Fruit fly (Drosophila melanogaster) whole organism, embryonic: ENCODE data around the gene CG1143.

Experiments
- B-H1 ChIP-seq: fragments of 200-800 bp; sonication (Bioruptor generic); IDR thresholded peaks from 3 replicates; pipeline ENCODE4 v1.3.6; 2022; ENCODE audit warnings: missing biosample characterization, missing genetic modification characterization
- CG10543 ChIP-seq: fragments of 200-800 bp; sonication (Bioruptor generic); optimal IDR thresholded peaks from 3 replicates; lab custom pipeline; 2017; ENCODE audit warnings: missing biosample characterization, mild to moderate bottlenecking, missing genetic modification characterization, moderate library complexity
- CG12391 ChIP-seq: fragments of 200-800 bp; sonication (Bioruptor generic); optimal IDR thresholded peaks from 3 replicates; lab custom pipeline; 2018; ENCODE audit warnings: missing biosample characterization, mild to moderate bottlenecking, missing genetic modification characterization, moderate library complexity
- CG12744 ChIP-seq: fragments of 200-800 bp; sonication (Bioruptor generic); optimal IDR thresholded peaks from 2 replicates; lab custom pipeline; 2016; ENCODE audit warnings: missing biosample characterization, missing genetic modification characterization
- CG12769 ChIP-seq: fragments of 200-800 bp; sonication (Bioruptor generic); optimal IDR thresholded peaks from 2 replicates; lab custom pipeline; 2019; ENCODE audit warnings: missing biosample characterization, mild to moderate bottlenecking, missing genetic modification characterization, moderate library complexity
- CG13624 ChIP-seq: fragments of 200-800 bp; sonication (Bioruptor generic); optimal IDR thresholded peaks from 2 replicates; lab custom pipeline; 2016; ENCODE audit warnings: missing biosample characterization, missing genetic modification characterization
- CG1529 ChIP-seq: fragments of 200-800 bp; sonication (Bioruptor generic); optimal IDR thresholded peaks from 3 replicates; lab custom pipeline; 2018; ENCODE audit warnings: missing biosample characterization, missing genetic modification characterization
- CG15601 ChIP-seq: fragments of 200-800 bp; sonication (Bioruptor generic); optimal IDR thresholded peaks from 3 replicates; lab custom pipeline; 2019; ENCODE audit warnings: missing biosample characterization, mild to moderate bottlenecking, missing genetic modification characterization, moderate library complexity
- CG2199 ChIP-seq: fragments of 200-800 bp; sonication (Bioruptor generic); IDR thresholded peaks from 3 replicates; pipeline ENCODE4 v1.3.6; 2022; ENCODE audit warnings: missing biosample characterization, missing genetic modification characterization
- CG3065 ChIP-seq: fragments of 200-800 bp; sonication (Bioruptor generic); optimal IDR thresholded peaks from 2 replicates; lab custom pipeline; 2016; ENCODE audit warnings: missing biosample characterization, missing genetic modification characterization
- CG31224 ChIP-seq: fragments of 200-800 bp; sonication (Bioruptor generic); IDR thresholded peaks from 2 replicates; pipeline ENCODE4 v1.3.6; 2022; ENCODE audit warnings: missing biosample characterization, missing genetic modification characterization
- CG34422 ChIP-seq: fragments of 200-800 bp; sonication (Bioruptor generic); IDR thresholded peaks from 3 replicates; pipeline ENCODE4 v1.3.6; 2022; ENCODE audit warnings: missing biosample characterization, missing genetic modification characterization
- CG4730 ChIP-seq: fragments of 200-800 bp; sonication (Bioruptor generic); IDR thresholded peaks from 2 replicates; pipeline ENCODE4 v1.3.6; 2022; ENCODE audit warnings: missing biosample characterization, missing genetic modification characterization
- CG8089 ChIP-seq: fragments of 200-800 bp; sonication (Bioruptor generic); optimal IDR thresholded peaks from 3 replicates; lab custom pipeline; 2016; ENCODE audit warnings: missing biosample characterization, missing genetic modification characterization
- CG8290 ChIP-seq, 3 experiments: fragments of 200-800 bp; sonication (Bioruptor generic); optimal IDR thresholded peaks; 2 replicates each; lab custom pipeline; 2016 to 2019; ENCODE audit warnings: missing biosample characterization in 3 of 3, missing genetic modification characterization in 3 of 3, mild to moderate bottlenecking in 2 of 3, moderate library complexity in 1 of 3
- CG9437 ChIP-seq: fragments of 200-800 bp; sonication (Bioruptor generic); optimal IDR thresholded peaks from 2 replicates; lab custom pipeline; 2018; ENCODE audit warnings: missing biosample characterization, mild to moderate bottlenecking, missing genetic modification characterization
- CG9876 ChIP-seq: fragments of 200-800 bp; sonication (Bioruptor generic); optimal IDR thresholded peaks from 2 replicates; lab custom pipeline; 2016; ENCODE audit warnings: missing biosample characterization, missing genetic modification characterization
- CG9932 ChIP-seq: fragments of 200-800 bp; sonication (Bioruptor generic); IDR thresholded peaks from 2 replicates; pipeline ENCODE4 v1.3.6; 2022; ENCODE audit warnings: missing biosample characterization, missing genetic modification characterization
- Dll ChIP-seq: fragments of 200-800 bp; sonication (Bioruptor generic); IDR thresholded peaks from 4 replicates; pipeline ENCODE4 v1.3.6; 2022; ENCODE audit warnings: missing biosample characterization, missing genetic modification characterization; ENCODE audit not compliant: partially characterized antibody
- E2f1 ChIP-seq: fragments of 200-800 bp; sonication (Bioruptor generic); IDR thresholded peaks from 2 replicates; pipeline ENCODE4 v1.3.6; 2022; ENCODE audit warnings: missing biosample characterization, missing genetic modification characterization
- Ets97D ChIP-seq: fragments of 200-800 bp; sonication (Bioruptor generic); optimal IDR thresholded peaks from 3 replicates; lab custom pipeline; 2016; ENCODE audit warnings: missing biosample characterization, missing genetic modification characterization
- GATAe ChIP-seq: fragments of 200-800 bp; sonication (Bioruptor generic); conservative IDR thresholded peaks from 2 replicates; pipeline ENCODE4 v1.3.6; 2022; ENCODE audit warnings: missing biosample characterization, missing genetic modification characterization
- Hand ChIP-seq: fragments of 200-800 bp; sonication (Bioruptor generic); optimal IDR thresholded peaks from 2 replicates; lab custom pipeline; 2017; ENCODE audit warnings: mild to moderate bottlenecking, missing biosample characterization, missing genetic modification reagents, missing genetic modification characterization
- Hr3 ChIP-seq: fragments of 200-800 bp; sonication (Bioruptor generic); optimal IDR thresholded peaks from 3 replicates; lab custom pipeline; 2016; ENCODE audit warnings: missing biosample characterization, missing genetic modification characterization
- Hr51 ChIP-seq, 2 experiments: fragments of 200-800 bp; sonication (Bioruptor generic); optimal IDR thresholded peaks; 2 replicates in 1 of 2; 3 replicates in 1 of 2; lab custom pipeline; 2016 to 2018; ENCODE audit warnings: missing biosample characterization in 2 of 2, missing genetic modification characterization in 2 of 2, mild to moderate bottlenecking in 1 of 2, moderate library complexity in 1 of 2
- Kr ChIP-seq: fragments of 200-800 bp; sonication (Bioruptor generic); optimal IDR thresholded peaks from 2 replicates; lab custom pipeline; 2017; ENCODE audit warnings: missing biosample characterization, mild to moderate bottlenecking, missing genetic modification characterization
- Ptx1 ChIP-seq: fragments of 200-800 bp; sonication (Bioruptor generic); IDR thresholded peaks from 2 replicates; pipeline ENCODE4 v1.3.6; 2022; ENCODE audit warnings: missing biosample characterization, missing genetic modification characterization
- Ravus ChIP-seq: fragments of 200-800 bp; sonication (Bioruptor generic); IDR thresholded peaks from 2 replicates; pipeline ENCODE4 v1.3.6; 2022; ENCODE audit warnings: missing biosample characterization, missing genetic modification characterization
- Sry-β ChIP-seq: fragments of 200-800 bp; sonication (Bioruptor generic); optimal IDR thresholded peaks from 2 replicates; lab custom pipeline; 2018; ENCODE audit warnings: missing biosample characterization, mild to moderate bottlenecking, missing genetic modification characterization, moderate library complexity
- Ssrp ChIP-seq: fragments of 200-800 bp; sonication (Bioruptor generic); optimal IDR thresholded peaks from 2 replicates; lab custom pipeline; 2018; ENCODE audit warnings: missing biosample characterization, mild to moderate bottlenecking, missing genetic modification characterization, moderate library complexity
- Vsx1 ChIP-seq: fragments of 200-800 bp; sonication (Bioruptor generic); optimal IDR thresholded peaks from 2 replicates; lab custom pipeline; 2017; ENCODE audit warnings: missing biosample characterization, mild to moderate bottlenecking, missing genetic modification characterization, missing genetic modification reagents
- ash1 ChIP-seq: fragments of 200-800 bp; sonication (Bioruptor generic); optimal IDR thresholded peaks from 2 replicates; lab custom pipeline; 2018; ENCODE audit warnings: missing biosample characterization, mild to moderate bottlenecking, missing genetic modification characterization
- en ChIP-seq: fragments of 200-800 bp; sonication (Bioruptor generic); optimal IDR thresholded peaks from 2 replicates; lab custom pipeline; 2016; ENCODE audit warnings: missing biosample characterization, missing genetic modification characterization
- fru ChIP-seq: fragments of >200 bp; optimal IDR thresholded peaks from 2 replicates; lab custom pipeline; 2017
- hkb ChIP-seq, 2 experiments: fragments of 200-800 bp in 1 of 2; fragments of >200 bp in 1 of 2; sonication (Bioruptor generic) in 1 of 2; IDR thresholded peaks in 1 of 2; optimal IDR thresholded peaks in 1 of 2; 2 replicates each; pipeline versions ENCODE4 v1.3.6 to Lab custom; 2017 to 2022; ENCODE audit warnings: missing biosample characterization in 1 of 2, missing genetic modification characterization in 1 of 2
- inv ChIP-seq: fragments of 200-800 bp; sonication (Bioruptor generic); IDR thresholded peaks from 2 replicates; pipeline ENCODE4 v1.3.6; 2022; ENCODE audit warnings: missing biosample characterization, missing genetic modification characterization; ENCODE audit not compliant: partially characterized antibody
- lola ChIP-seq, 3 experiments: fragments of >200 bp in 2 of 3; fragments of 200-800 bp in 1 of 3; sonication (Bioruptor generic) in 1 of 3; optimal IDR thresholded peaks; 2 replicates each; lab custom pipeline; 2017 to 2019; ENCODE audit warnings: missing biosample characterization in 3 of 3, missing genetic modification characterization in 3 of 3, mild to moderate bottlenecking in 1 of 3, moderate library complexity in 1 of 3
- nmo ChIP-seq: fragments of 200-800 bp; sonication (Bioruptor generic); optimal IDR thresholded peaks from 2 replicates; lab custom pipeline; 2018; ENCODE audit warnings: missing biosample characterization, mild to moderate bottlenecking, missing genetic modification characterization, moderate library complexity
- pfk ChIP-seq: fragments of 200-800 bp; sonication (Bioruptor generic); optimal IDR thresholded peaks from 2 replicates; lab custom pipeline; 2018; ENCODE audit warnings: missing biosample characterization, mild to moderate bottlenecking, missing genetic modification characterization, moderate library complexity
- prd ChIP-seq, 3 experiments: fragments of >200 bp in 2 of 3; fragments of 200-800 bp in 1 of 3; sonication (Bioruptor generic) in 1 of 3; optimal IDR thresholded peaks in 2 of 3; IDR thresholded peaks in 1 of 3; 2 replicates in 2 of 3; 3 replicates in 1 of 3; pipeline versions ENCODE4 v1.3.6 to Lab custom; 2017 to 2022; ENCODE audit warnings: missing biosample characterization in 1 of 3, missing genetic modification characterization in 1 of 3
- sna ChIP-seq: fragments of 200-800 bp; sonication (Bioruptor generic); IDR thresholded peaks from 2 replicates; pipeline ENCODE4 v1.3.6; 2022; ENCODE audit warnings: missing biosample characterization, missing genetic modification characterization; ENCODE audit not compliant: partially characterized antibody
- tgo ChIP-seq: fragments of 200-800 bp; sonication (Bioruptor generic); IDR thresholded peaks from 3 replicates; pipeline ENCODE4 v1.3.6; 2022; ENCODE audit warnings: missing biosample characterization, missing genetic modification characterization
- tin ChIP-seq: fragments of 200-800 bp; sonication (Bioruptor generic); optimal IDR thresholded peaks from 3 replicates; lab custom pipeline; 2016; ENCODE audit warnings: missing biosample characterization, missing genetic modification characterization
- tx ChIP-seq: fragments of 200-800 bp; sonication (Bioruptor generic); optimal IDR thresholded peaks from 2 replicates; lab custom pipeline; 2016; ENCODE audit warnings: missing biosample characterization, missing genetic modification characterization
- zen2 ChIP-seq: fragments of 200-800 bp; sonication (Bioruptor generic); IDR thresholded peaks from 3 replicates; pipeline ENCODE4 v1.3.6; 2022; ENCODE audit warnings: missing biosample characterization, missing genetic modification characterization; ENCODE audit not compliant: partially characterized antibody
- zf30C ChIP-seq: fragments of 200-800 bp; sonication (Bioruptor generic); optimal IDR thresholded peaks from 3 replicates; lab custom pipeline; 2018; ENCODE audit warnings: missing biosample characterization, mild to moderate bottlenecking, missing genetic modification characterization

Gene CG1143

dm6 chr3L:2634929-2635799 lies 10.0 kb upstream of the CG1143 start (continued):
- TF ChIP-seq tx (GFP tag; lab: Kevin White, UChicago) (peak; percentile 55), Ptx1 (peak; percentile 64), tin (GFP tag; lab: Kevin White, UChicago) (peak; percentile 69), fru (lab: Kevin White, UChicago) (no peak), en (GFP tag; lab: Kevin White, UChicago) (peak; percentile 77), CG12769 (peak; percentile 75), inv (peak; percentile 71), CG12391 (peak; percentile 77), CG9876 (GFP tag; lab: Kevin White, UChicago) (peak; percentile 41), CG15601 (tag; lab: Kevin White, UChicago) (peak; percentile 73), Vsx1 (GFP tag; lab: Kevin White, UChicago) (peak; percentile 86), B-H1 (GFP tag; lab: Robert Waterston, UW) (peak; percentile 58; the same call in 2 of the 3 replicates), sna (GFP tag; lab: Robert Waterston, UW) (peak; percentile 41; the same call in 1 of the 2 replicates), CG8089 (GFP tag; lab: Kevin White, UChicago) (peak; percentile 79), Kr (GFP tag; lab: Kevin White, UChicago) (peak; percentile 51), CG10543 (GFP tag; lab: Kevin White, UChicago) (peak; percentile 96), CG3065 (GFP tag; lab: Kevin White, UChicago) (peak; percentile 58), tgo (GFP tag; lab: Robert Waterston, UW) (peak; percentile 68), CG8290 (GFP tag; optimal IDR thresholded peaks at IDR 0.05; lab: Kevin White, UChicago) (peak; percentile 65), CG8290 (tag; optimal IDR thresholded peaks at IDR 0.05; lab: Kevin White, UChicago) (peak; percentile 89 to 92), Dll (GFP tag; lab: Robert Waterston, UW) (peak; percentile 72; the same call in 2 of the 4 replicates), nmo (GFP tag; lab: Kevin White, UChicago) (peak; percentile 67), Hr51 (GFP tag; optimal IDR thresholded peaks at IDR 0.05; lab: Kevin White, UChicago) (peak; percentile 72 to 79), lola (GFP tag; optimal IDR thresholded peaks at IDR 0.05; lab: Kevin White, UChicago) (peak in 2 of 3 experiments; percentile 47 to 53), zf30C (peak; percentile 48), CG34422 (GFP tag; lab: Robert Waterston, UW) (peak; percentile 56), GATAe (GFP tag; lab: Robert Waterston, UW) (no peak), CG4730 (peak; percentile 38; the same call in 1 of the 2 replicates), Hand (GFP tag; lab: Kevin White, UChicago) (peak; percentile 87), CG31224 (GFP tag; lab: Robert Waterston, UW) (peak; percentile 75), Ssrp (tag; lab: Kevin White, UChicago) (peak; percentile 15), Ets97D (peak; percentile 98), CG2199 (GFP tag; lab: Robert Waterston, UW) (peak; percentile 65; the same call in 1 of the 3 replicates), Hr3 (GFP tag; lab: Kevin White, UChicago) (peak; percentile 44), hkb (optimal IDR thresholded peaks at IDR 0.05; lab: Kevin White, UChicago) (no peak), hkb (GFP tag; IDR thresholded peaks at IDR 0.05; lab: Robert Waterston, UW) (peak; percentile 78), pfk (GFP tag; lab: Kevin White, UChicago) (peak; percentile 77), E2f1 (GFP tag; lab: Robert Waterston, UW) (peak; percentile 77), CG1529 (peak; percentile 71), CG13624 (GFP tag; lab: Kevin White, UChicago) (peak; percentile 81), ash1 (peak; percentile 90), CG9932 (GFP tag; lab: Robert Waterston, UW) (peak; percentile 68), CG9437 (GFP tag; lab: Kevin White, UChicago) (peak; percentile 68), prd (optimal IDR thresholded peaks at IDR 0.05; lab: Kevin White, UChicago) (no peak), prd (GFP tag; IDR thresholded peaks at IDR 0.05; lab: Robert Waterston, UW) (peak; percentile 46; the same call in 1 of the 3 replicates), Sry-β (GFP tag; lab: Kevin White, UChicago) (peak; percentile 51), Ravus (GFP tag; lab: Robert Waterston, UW) (no peak), zen2 (0 out of 3 replicates have a peak, but pooled peaks have one; percentile 56), CG12744 (GFP tag; lab: Kevin White, UChicago) (peak; percentile 60)
